Worm (Caenorhabditis elegans) whole organism, young adult: ENCODE data around the gene srv-15.

Experiments
- B0035.1 ChIP-seq: sonication (generic microtip); optimal IDR thresholded peaks from 2 replicates; lab custom pipeline; 2016; ENCODE audit warnings: missing genetic modification characterization, mild to moderate bottlenecking, missing compliant biosample characterization, missing genotype, missing genetic modification reagents
- sdz-38 ChIP-seq: sonication (generic microtip); optimal IDR thresholded peaks from 2 replicates; lab custom pipeline; 2016; ENCODE audit warnings: missing genotype, missing genetic modification characterization, missing compliant biosample characterization
- ztf-18 ChIP-seq: sonication (generic microtip); optimal IDR thresholded peaks from 2 replicates; lab custom pipeline; 2016; ENCODE audit warnings: missing genotype, mild to moderate bottlenecking, missing genetic modification characterization, missing compliant biosample characterization

- no peak for TF ChIP-seq sdz-38
- TF ChIP-seq ztf-18 (tag; lab: Kevin White, UChicago), result peak; percentile 63
- TF ChIP-seq B0035.1 (tag; lab: Kevin White, UChicago), result no peak
These were observed 24.8 kb downstream of the srv-15 start for ce11 chrIV:15931176-15931575.
